Fruit fly (Drosophila melanogaster): Measurements from ENCODE around the gene CG10650.

CG10650 gene

DNA sequence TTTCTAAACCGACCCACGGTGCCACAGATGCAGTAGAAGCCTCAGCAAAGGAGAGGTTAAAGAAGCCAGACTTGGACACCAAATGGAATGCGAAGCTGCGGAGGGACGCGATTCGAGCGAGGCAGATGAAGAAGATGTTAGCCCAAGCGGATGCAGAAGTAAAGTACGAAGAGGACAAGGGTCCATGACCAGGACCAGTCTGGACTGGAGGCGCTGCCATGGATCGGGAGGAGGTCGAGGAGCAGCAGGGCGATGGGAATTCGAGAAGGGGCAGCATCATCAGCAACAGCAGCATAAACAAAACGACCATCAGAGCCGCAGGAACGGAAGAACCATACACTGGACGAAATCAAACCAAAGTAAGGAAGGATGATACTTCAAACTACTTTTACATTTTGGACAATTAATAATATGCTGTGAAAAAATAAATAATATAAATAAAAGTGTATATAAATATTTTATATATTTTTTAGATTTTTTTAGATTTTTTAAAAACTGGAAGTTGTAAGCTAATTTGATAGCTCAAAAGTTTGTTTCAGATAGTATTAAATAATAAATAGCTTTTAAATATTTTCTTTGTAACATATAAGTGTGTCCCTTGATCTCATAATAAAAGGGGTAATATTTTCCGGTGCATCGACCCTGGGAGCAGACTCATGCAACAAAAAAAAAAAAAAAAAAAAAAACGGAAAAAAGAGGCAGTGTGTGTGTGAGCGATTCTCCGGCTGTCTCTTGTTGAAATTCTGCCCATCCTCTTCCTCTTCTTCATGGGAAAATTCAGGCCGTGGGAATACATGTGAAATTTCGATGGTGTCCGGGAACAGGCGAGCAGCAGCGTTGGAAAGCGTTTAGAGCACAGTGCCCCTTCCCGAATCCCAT lies 48.9 kb downstream of the CG10650 start:
- no peak for TF ChIP-seq noc (tag; optimal IDR thresholded peaks at IDR 0.05)

DNA sequence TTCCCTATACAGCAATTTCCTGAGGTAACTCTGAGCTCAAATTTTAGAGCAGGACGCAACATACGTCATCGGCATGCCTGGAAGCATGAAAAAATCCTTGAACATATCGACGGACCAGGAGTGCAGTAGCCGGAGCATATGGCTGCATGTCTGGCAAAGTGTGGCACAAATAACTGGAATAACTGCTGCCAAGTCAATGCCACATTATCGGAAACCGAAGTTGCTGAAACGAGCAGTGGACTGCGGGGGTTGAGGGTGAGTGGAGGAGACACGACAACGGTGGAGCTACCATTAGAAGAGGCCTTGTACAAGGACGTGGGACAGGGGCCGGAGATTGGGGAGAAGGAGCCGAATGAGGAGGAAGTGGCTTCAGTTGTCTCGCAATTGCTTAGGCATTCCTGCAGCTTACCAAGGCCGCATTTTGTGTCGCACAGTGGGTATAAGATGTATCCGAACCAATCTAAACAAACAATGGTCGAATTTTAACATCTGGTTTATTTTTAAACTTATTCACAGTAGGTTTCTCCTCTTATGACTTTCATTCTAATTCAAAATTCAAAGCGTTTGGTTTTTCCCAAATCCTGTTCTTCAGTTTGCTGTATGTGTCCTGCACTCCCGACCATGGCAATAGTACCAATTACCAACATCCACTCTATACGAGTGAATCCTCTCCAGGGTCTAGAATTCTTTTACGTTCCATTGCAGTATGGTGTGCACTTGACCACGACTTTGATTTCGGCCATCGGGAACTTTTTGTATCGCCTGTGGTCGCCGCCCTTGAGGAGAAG lies 49.8 kb downstream of the CG10650 start, which contains the start of gene CG46304:
TSS of gene CG46304 (plus strand) at position 541 of the 788 bp plus-strand sequence.
- no peak for TF ChIP-seq noc (tag; optimal IDR thresholded peaks at IDR 0.05)

dm6 chr2L:18944175-18945012 lies 51.3 kb downstream of the CG10650 start:
- TF ChIP-seq noc (tag; optimal IDR thresholded peaks at IDR 0.05) = no peak

DNA sequence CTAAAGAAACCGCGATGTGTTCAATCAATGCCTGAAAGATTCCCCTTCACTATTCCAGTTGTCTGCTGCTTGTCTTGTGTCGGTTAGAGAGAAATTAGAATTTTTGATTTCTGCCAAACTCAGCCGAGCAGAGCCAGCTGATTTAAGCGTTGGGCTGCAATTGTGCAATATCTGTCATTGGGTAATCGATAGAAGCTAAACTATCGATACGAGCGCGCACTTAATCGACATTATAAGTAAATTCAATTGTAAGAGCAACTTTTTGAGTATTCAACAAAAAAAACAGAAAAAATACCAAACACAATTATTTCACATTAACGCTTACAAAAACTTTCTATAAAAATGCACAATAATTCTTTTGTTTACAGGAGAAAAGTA lies 51.9 kb downstream of the CG10650 start, which contains the start of gene ssp3:
TSS of gene ssp3 (minus strand) at position 164 of the 378 bp plus-strand sequence.
- no peak for TF ChIP-seq noc (tag; optimal IDR thresholded peaks at IDR 0.05)

Measured in whole organism, larva.